Worm (Caenorhabditis elegans): Measurements from ENCODE around the gene cpin-1.

DNA sequence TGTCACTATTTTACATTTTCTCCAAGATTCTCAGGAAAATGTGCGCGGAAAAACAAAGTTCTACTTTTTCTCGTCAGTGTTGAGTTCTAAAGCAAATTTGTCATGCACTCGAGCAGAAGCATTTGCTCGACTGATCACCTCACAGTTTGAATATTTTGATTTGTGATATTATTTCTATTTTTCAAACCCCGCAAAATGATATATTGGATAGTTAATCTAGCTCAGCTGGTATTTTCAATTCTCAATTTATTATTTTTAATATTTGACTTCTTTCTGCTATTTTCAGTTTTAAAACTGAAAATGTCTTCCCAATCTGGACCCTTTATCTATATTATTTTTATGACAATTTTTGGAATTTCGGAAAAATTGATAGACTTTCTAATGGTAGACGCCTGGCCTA, 27.4 kb upstream of the cpin-1 start, which contains the start of gene srxa-2:
- TF ChIP-seq unc-98 (GFP tag; IDR thresholded peaks at IDR 0.05) (no peak), rnt-1 (tag; optimal IDR thresholded peaks at IDR 0.05) (no peak), lin-13 (GFP tag; optimal IDR thresholded peaks at IDR 0.05) (no peak), hlh-17 (GFP tag; optimal IDR thresholded peaks at IDR 0.05; ENCODE audit: borderline replicate concordance) (no peak), unc-30 (tag; optimal IDR thresholded peaks at IDR 0.05) (no peak), unc-62 (GFP tag; optimal IDR thresholded peaks at IDR 0.05) (no peak), ama-1 (optimal IDR thresholded peaks at IDR 0.05) (no peak), C16A3.4 (tag; optimal IDR thresholded peaks at IDR 0.05) (no peak), elt-2 (tag; optimal IDR thresholded peaks at IDR 0.05) (no peak), sup-37 (GFP tag; optimal IDR thresholded peaks at IDR 0.05) (no peak), snpc-4 (tag; optimal IDR thresholded peaks at IDR 0.05) (no peak), zag-1 (tag; optimal IDR thresholded peaks at IDR 0.05) (no peak), efl-1 (optimal IDR thresholded peaks at IDR 0.05) (no peak), efl-1 (GFP tag; optimal IDR thresholded peaks at IDR 0.05 in 1 of 2) (no peak), skn-1 (tag; optimal IDR thresholded peaks at IDR 0.05) (no peak)

Measured in whole organism, L1 larva.